Worm (Caenorhabditis elegans) whole organism, L2 larva: Measurements from ENCODE around the gene ric-7.

Experiments
- ama-1 ChIP-seq: fragments of 150-350 bp; optimal IDR thresholded peaks from 2 replicates; lab custom pipeline; 2018; ENCODE audit warnings: inconsistent platforms
- ceh-82 ChIP-seq: fragments of 150-350 bp; optimal IDR thresholded peaks from 2 replicates; lab custom pipeline; 2014; ENCODE audit warnings: missing biosample characterization, missing genetic modification characterization
- dmd-4 ChIP-seq: sonication (generic microtip); optimal IDR thresholded peaks from 2 replicates; lab custom pipeline; 2017; ENCODE audit warnings: missing biosample characterization, missing genetic modification characterization
- egl-27 ChIP-seq: sonication (generic microtip); optimal IDR thresholded peaks from 3 replicates; lab custom pipeline; 2017; ENCODE audit warnings: missing biosample characterization, missing genetic modification reagents, missing genetic modification characterization
- lin-11 ChIP-seq: fragments of 150-350 bp; sonication (generic microtip); optimal IDR thresholded peaks from 2 replicates; lab custom pipeline; 2014; ENCODE audit warnings: missing biosample characterization, missing genetic modification characterization, inconsistent platforms, mixed read lengths
- lin-13 ChIP-seq: fragments of 150-350 bp; optimal IDR thresholded peaks from 2 replicates; lab custom pipeline; 2014; ENCODE audit warnings: missing biosample characterization, missing genetic modification reagents, missing genetic modification characterization
- nhr-12 ChIP-seq: fragments of 150-350 bp; optimal IDR thresholded peaks from 2 replicates; lab custom pipeline; 2014; ENCODE audit warnings: missing biosample characterization, missing genetic modification characterization
- nhr-129 ChIP-seq: fragments of 150-350 bp; optimal IDR thresholded peaks from 2 replicates; lab custom pipeline; 2014; ENCODE audit warnings: missing biosample characterization, missing genetic modification characterization
- skn-1 ChIP-seq: sonication (generic microtip); optimal IDR thresholded peaks from 2 replicates; lab custom pipeline; 2017; ENCODE audit warnings: missing biosample characterization, missing genetic modification characterization
- sma-9 ChIP-seq, 2 experiments: fragments of 150-350 bp in 1 of 2; sonication (generic microtip) in 1 of 2; optimal IDR thresholded peaks; 2 replicates each; lab custom pipeline; 2014 to 2016; ENCODE audit warnings: missing genetic modification characterization in 2 of 2, mild to moderate bottlenecking in 1 of 2, missing biosample characterization in 1 of 2, missing compliant biosample characterization in 1 of 2, missing genetic modification reagents in 1 of 2, moderate library complexity in 1 of 2
- unc-62 ChIP-seq: fragments of 150-350 bp; optimal IDR thresholded peaks from 2 replicates; lab custom pipeline; 2014; ENCODE audit warnings: missing biosample characterization, missing genetic modification reagents, missing genetic modification characterization

DNA sequence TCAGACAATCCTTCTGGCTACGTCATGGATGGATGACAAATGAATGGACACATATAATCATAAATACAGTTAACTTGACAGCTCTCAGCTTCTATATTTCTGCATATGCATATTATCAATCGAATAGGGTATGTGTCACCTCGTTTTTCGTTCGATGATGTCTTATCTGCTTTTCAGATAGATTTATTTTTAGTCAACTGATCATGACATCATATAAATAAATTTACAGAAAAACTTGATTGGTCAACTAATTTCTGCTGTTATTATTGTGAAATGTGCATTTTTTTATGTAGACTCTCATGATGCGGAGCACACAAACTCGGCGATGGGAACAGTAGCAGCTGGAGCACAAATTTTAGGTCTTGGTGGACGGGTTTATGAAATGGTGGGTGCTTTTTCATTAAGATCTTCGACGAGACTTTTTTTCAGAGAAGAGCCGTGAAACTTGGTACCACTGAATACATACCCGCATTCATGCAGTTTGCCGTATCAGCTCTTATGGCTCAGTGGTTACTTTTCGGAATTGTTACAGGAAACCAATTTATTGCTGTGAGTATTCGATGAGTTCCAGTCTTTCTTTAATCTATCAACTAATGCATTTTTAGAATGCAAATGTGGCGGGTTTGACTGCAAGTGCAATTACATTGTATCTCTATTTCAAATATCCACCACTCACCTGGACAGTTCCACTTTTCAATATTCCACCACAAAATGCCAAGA lies 50.2 kb downstream of the ric-7 start:
- TF ChIP-seq lin-13 (GFP tag; lab: Kevin White, UChicago): no peak
- TF ChIP-seq nhr-129 (tag; lab: Kevin White, UChicago): no peak
- no peak for TF ChIP-seq dmd-4 (tag; lab: Kevin White, UChicago)
- no peak for TF ChIP-seq egl-27 (tag; lab: Kevin White, UChicago)
- TF ChIP-seq lin-11 (tag; lab: Kevin White, UChicago): no peak
- TF ChIP-seq unc-62 (GFP tag; lab: Kevin White, UChicago): no peak
- no peak for TF ChIP-seq sma-9 (GFP tag; optimal IDR thresholded peaks at IDR 0.05; lab: Kevin White, UChicago)
- no peak for TF ChIP-seq sma-9 (tag; optimal IDR thresholded peaks at IDR 0.05; lab: Kevin White, UChicago)
- no peak for TF ChIP-seq skn-1 (tag; lab: Kevin White, UChicago)
- TF ChIP-seq nhr-12 (tag; lab: Kevin White, UChicago): no peak
- no peak for TF ChIP-seq ama-1 (lab: Kevin White, UChicago)
- TF ChIP-seq ceh-82 (tag; lab: Kevin White, UChicago): no peak
